Fruit fly (Drosophila melanogaster): ENCODE measurements around the gene foi.

foi gene

dm6 chr3L:8525691-8526421 is 812 bp downstream of the foi start:
- TF ChIP-seq psq (optimal IDR thresholded peaks at IDR 0.05): no peak
- TF ChIP-seq h (optimal IDR thresholded peaks at IDR 0.05): no peak
- no peak for TF ChIP-seq ttk (optimal IDR thresholded peaks at IDR 0.05)
- TF ChIP-seq Myc (optimal IDR thresholded peaks at IDR 0.05): no peak
- TF ChIP-seq Sin3A (optimal IDR thresholded peaks at IDR 0.05): no peak
- TF ChIP-seq insv (optimal IDR thresholded peaks at IDR 0.05): no peak

dm6 chr3L:8527829-8528228 is 2.8 kb downstream of the foi start:
- TF ChIP-seq h (optimal IDR thresholded peaks at IDR 0.05) (no peak), insv (optimal IDR thresholded peaks at IDR 0.05) (no peak), psq (optimal IDR thresholded peaks at IDR 0.05) (no peak), Myc (optimal IDR thresholded peaks at IDR 0.05) (no peak), ttk (optimal IDR thresholded peaks at IDR 0.05) (no peak), Sin3A (optimal IDR thresholded peaks at IDR 0.05) (no peak)

- TF ChIP-seq insv (optimal IDR thresholded peaks at IDR 0.05): no peak
These were observed 3.5 kb downstream of the foi start for dm6 chr3L:8528546-8528945.

dm6 chr3L:8529701-8530100 is 4.7 kb downstream of the foi start:
- TF ChIP-seq Myc (optimal IDR thresholded peaks at IDR 0.05): no peak
- TF ChIP-seq ttk (optimal IDR thresholded peaks at IDR 0.05): no peak
- TF ChIP-seq Sin3A (optimal IDR thresholded peaks at IDR 0.05): no peak
- TF ChIP-seq psq (optimal IDR thresholded peaks at IDR 0.05): no peak

- TF ChIP-seq Myc (optimal IDR thresholded peaks at IDR 0.05) (no peak), insv (optimal IDR thresholded peaks at IDR 0.05) (no peak), Sin3A (optimal IDR thresholded peaks at IDR 0.05) (no peak), ttk (optimal IDR thresholded peaks at IDR 0.05) (no peak), h (optimal IDR thresholded peaks at IDR 0.05) (no peak), psq (optimal IDR thresholded peaks at IDR 0.05) (no peak)
These were observed 9.6 kb downstream of the foi start, which contains the start of gene ergic53 for dm6 chr3L:8534386-8535306. Gene ergic53 (plus strand): TSS chr3L:8534977.

- TF ChIP-seq ttk (optimal IDR thresholded peaks at IDR 0.05) (no peak), Sin3A (optimal IDR thresholded peaks at IDR 0.05) (no peak), psq (optimal IDR thresholded peaks at IDR 0.05) (no peak), Myc (optimal IDR thresholded peaks at IDR 0.05) (no peak), h (optimal IDR thresholded peaks at IDR 0.05) (no peak), insv (optimal IDR thresholded peaks at IDR 0.05) (no peak)
These were observed 11.3 kb downstream of the foi start for dm6 chr3L:8536387-8536786.

dm6 chr3L:8538355-8538754 is 13.3 kb downstream of the foi start:
- TF ChIP-seq psq (optimal IDR thresholded peaks at IDR 0.05) (no peak), Myc (optimal IDR thresholded peaks at IDR 0.05) (no peak), h (optimal IDR thresholded peaks at IDR 0.05) (no peak), insv (optimal IDR thresholded peaks at IDR 0.05) (no peak), Sin3A (optimal IDR thresholded peaks at IDR 0.05) (no peak), ttk (optimal IDR thresholded peaks at IDR 0.05) (no peak)

- TF ChIP-seq Sin3A (optimal IDR thresholded peaks at IDR 0.05) (no peak), h (optimal IDR thresholded peaks at IDR 0.05) (no peak), insv (optimal IDR thresholded peaks at IDR 0.05) (no peak), Myc (optimal IDR thresholded peaks at IDR 0.05) (no peak), psq (optimal IDR thresholded peaks at IDR 0.05) (no peak), ttk (optimal IDR thresholded peaks at IDR 0.05) (no peak)
These were observed 15.5 kb downstream of the foi start for dm6 chr3L:8540509-8540908.

dm6 chr3L:8541669-8542068 is 16.6 kb downstream of the foi start:
- no peak for TF ChIP-seq psq (optimal IDR thresholded peaks at IDR 0.05)
- TF ChIP-seq h (optimal IDR thresholded peaks at IDR 0.05): no peak
- no peak for TF ChIP-seq insv (optimal IDR thresholded peaks at IDR 0.05)

- TF ChIP-seq h (optimal IDR thresholded peaks at IDR 0.05): no peak
- no peak for TF ChIP-seq psq (optimal IDR thresholded peaks at IDR 0.05)
- no peak for TF ChIP-seq ttk (optimal IDR thresholded peaks at IDR 0.05)
- no peak for TF ChIP-seq Myc (optimal IDR thresholded peaks at IDR 0.05)
- no peak for TF ChIP-seq Sin3A (optimal IDR thresholded peaks at IDR 0.05)
- TF ChIP-seq insv (optimal IDR thresholded peaks at IDR 0.05): no peak
These were observed 17.2 kb downstream of the foi start for dm6 chr3L:8542213-8542612.

dm6 chr3L:8543866-8544265 is 18.8 kb downstream of the foi start:
- no peak for TF ChIP-seq h (optimal IDR thresholded peaks at IDR 0.05)
- TF ChIP-seq Myc (optimal IDR thresholded peaks at IDR 0.05): no peak
- TF ChIP-seq Sin3A (optimal IDR thresholded peaks at IDR 0.05): no peak
- no peak for TF ChIP-seq psq (optimal IDR thresholded peaks at IDR 0.05)
- no peak for TF ChIP-seq ttk (optimal IDR thresholded peaks at IDR 0.05)
- TF ChIP-seq insv (optimal IDR thresholded peaks at IDR 0.05): no peak

dm6 chr3L:8544710-8545109 is 19.7 kb downstream of the foi start, which contains the start of gene rhea:
Gene rhea (plus strand): TSS chr3L:8545001.
- no peak for TF ChIP-seq h (optimal IDR thresholded peaks at IDR 0.05)
- no peak for TF ChIP-seq insv (optimal IDR thresholded peaks at IDR 0.05)
- TF ChIP-seq Myc (optimal IDR thresholded peaks at IDR 0.05): no peak
- TF ChIP-seq Sin3A (optimal IDR thresholded peaks at IDR 0.05): no peak
- TF ChIP-seq psq (optimal IDR thresholded peaks at IDR 0.05): no peak
- TF ChIP-seq ttk (optimal IDR thresholded peaks at IDR 0.05): no peak
